Fruit fly (Drosophila melanogaster) whole organism, embryonic: ENCODE results near the gene Ssu72.

Experiments used
- Awh ChIP-seq: fragments of 200-800 bp; sonication (Bioruptor generic); IDR thresholded peaks from 2 replicates; pipeline ENCODE4, ENCODE4 v1.3.6; 2022; ENCODE audit warnings: missing biosample characterization, missing genetic modification characterization
- CG10321 ChIP-seq: fragments of 200-800 bp; sonication (Bioruptor generic); IDR thresholded peaks from 2 replicates; pipeline ENCODE4 v1.3.6; 2022; ENCODE audit warnings: missing biosample characterization, missing genetic modification characterization
- CG10366 ChIP-seq: fragments of 200-800 bp; sonication (Bioruptor generic); IDR thresholded peaks from 2 replicates; pipeline ENCODE4 v1.3.6; 2022; ENCODE audit warnings: missing biosample characterization, missing genetic modification characterization
- CG11093 ChIP-seq: fragments of 200-800 bp; sonication (Bioruptor generic); IDR thresholded peaks from 3 replicates; pipeline ENCODE4 v1.3.6; 2022; ENCODE audit warnings: missing biosample characterization, missing genetic modification characterization
- CG12155 ChIP-seq: fragments of 200-800 bp; sonication (Bioruptor generic); optimal IDR thresholded peaks from 3 replicates; lab custom pipeline; 2016; ENCODE audit warnings: missing biosample characterization, missing genetic modification characterization
- CG12299 ChIP-seq: fragments of 200-800 bp; sonication (Bioruptor generic); optimal IDR thresholded peaks from 2 replicates; lab custom pipeline; 2018; ENCODE audit warnings: missing biosample characterization, mild to moderate bottlenecking, missing genetic modification characterization
- CG1233 ChIP-seq: fragments of 200-800 bp; sonication (Bioruptor generic); optimal IDR thresholded peaks from 4 replicates; lab custom pipeline; 2018; ENCODE audit warnings: missing biosample characterization, mild to moderate bottlenecking, missing genetic modification characterization
- CG12659 ChIP-seq: fragments of 200-800 bp; sonication (Bioruptor generic); optimal IDR thresholded peaks from 3 replicates; lab custom pipeline; 2017; ENCODE audit warnings: mild to moderate bottlenecking, missing biosample characterization, missing genetic modification reagents, missing genetic modification characterization
- CG15479 ChIP-seq: fragments of 200-800 bp; sonication (Bioruptor generic); optimal IDR thresholded peaks from 3 replicates; lab custom pipeline; 2019; ENCODE audit warnings: missing biosample characterization, mild to moderate bottlenecking, missing genetic modification characterization, moderate library complexity
- CG17328 ChIP-seq: fragments of 200-800 bp; sonication (Bioruptor generic); IDR thresholded peaks from 2 replicates; pipeline ENCODE4 v1.3.6; 2022; ENCODE audit warnings: missing biosample characterization, missing genetic modification characterization
- CG30020 ChIP-seq: fragments of 200-800 bp; optimal IDR thresholded peaks from 2 replicates; lab custom pipeline; 2019; ENCODE audit warnings: missing biosample characterization, mild to moderate bottlenecking, missing genetic modification characterization, moderate library complexity
- CG3281 ChIP-seq: fragments of 200-800 bp; sonication (Bioruptor generic); optimal IDR thresholded peaks from 3 replicates; lab custom pipeline; 2017; ENCODE audit warnings: missing biosample characterization, mild to moderate bottlenecking, missing genetic modification characterization
- CG7556 ChIP-seq: fragments of 200-800 bp; sonication (Bioruptor generic); optimal IDR thresholded peaks from 2 replicates; lab custom pipeline; 2017; ENCODE audit warnings: missing biosample characterization, mild to moderate bottlenecking, missing genetic modification characterization
- CG7786 ChIP-seq: fragments of 200-800 bp; sonication (Bioruptor generic); optimal IDR thresholded peaks from 2 replicates; lab custom pipeline; 2016; ENCODE audit warnings: missing biosample characterization, missing genetic modification characterization
- CG8281 ChIP-seq: fragments of 200-800 bp; sonication (Bioruptor generic); optimal IDR thresholded peaks from 2 replicates; lab custom pipeline; 2018; ENCODE audit warnings: missing biosample characterization, mild to moderate bottlenecking, missing genetic modification characterization, moderate library complexity
- CG8944 ChIP-seq: fragments of 200-800 bp; sonication (Bioruptor generic); optimal IDR thresholded peaks from 3 replicates; lab custom pipeline; 2016; ENCODE audit warnings: missing biosample characterization, missing genetic modification characterization
- CG9609 ChIP-seq: fragments of 200-800 bp; sonication (Bioruptor generic); optimal IDR thresholded peaks from 3 replicates; lab custom pipeline; 2016; ENCODE audit warnings: missing biosample characterization, missing genetic modification characterization
- Dp ChIP-seq: fragments of 200-800 bp; sonication (Bioruptor generic); optimal IDR thresholded peaks from 2 replicates; lab custom pipeline; 2018; ENCODE audit warnings: missing biosample characterization, mild to moderate bottlenecking, missing genetic modification characterization, moderate library complexity
- E2f2 ChIP-seq: fragments of 200-800 bp; sonication (Bioruptor generic); IDR thresholded peaks from 2 replicates; pipeline ENCODE4 v1.3.6; 2022; ENCODE audit warnings: missing biosample characterization, missing genetic modification characterization
- ERR ChIP-seq: fragments of 200-800 bp; sonication (Bioruptor generic); optimal IDR thresholded peaks from 2 replicates; lab custom pipeline; 2016; ENCODE audit warnings: missing biosample characterization, missing genetic modification characterization
- Elba2 ChIP-seq: fragments of 200-800 bp; sonication (Bioruptor generic); optimal IDR thresholded peaks from 3 replicates; lab custom pipeline; 2016; ENCODE audit warnings: missing biosample characterization, missing genetic modification characterization
- H15 ChIP-seq: fragments of 200-800 bp; sonication (Bioruptor generic); IDR thresholded peaks from 3 replicates; pipeline ENCODE4 v1.3.6; 2022; ENCODE audit warnings: missing biosample characterization, missing genetic modification characterization
- Lhr ChIP-seq: fragments of 200-800 bp; sonication (Bioruptor generic); optimal IDR thresholded peaks from 3 replicates; lab custom pipeline; 2017; ENCODE audit warnings: mild to moderate bottlenecking, missing biosample characterization, missing genetic modification reagents, missing genetic modification characterization
- MTF-1 ChIP-seq: fragments of 200-800 bp; sonication (Bioruptor generic); optimal IDR thresholded peaks from 2 replicates; lab custom pipeline; 2018; ENCODE audit warnings: missing biosample characterization, mild to moderate bottlenecking, missing genetic modification characterization, borderline replicate concordance
- Neu2 ChIP-seq: fragments of 200-800 bp; sonication (Bioruptor generic); optimal IDR thresholded peaks from 3 replicates; lab custom pipeline; 2016; ENCODE audit warnings: missing biosample characterization, missing genetic modification characterization, borderline replicate concordance
- Oli ChIP-seq: fragments of 200-800 bp; sonication (Bioruptor generic); optimal IDR thresholded peaks from 2 replicates; lab custom pipeline; 2018; ENCODE audit warnings: missing biosample characterization, mild to moderate bottlenecking, missing genetic modification characterization, moderate library complexity
- Spps ChIP-seq: fragments of 200-800 bp; sonication (Bioruptor generic); optimal IDR thresholded peaks from 2 replicates; lab custom pipeline; 2018; ENCODE audit warnings: missing biosample characterization, mild to moderate bottlenecking, missing genetic modification characterization
- TFAM ChIP-seq: fragments of 200-800 bp; sonication (Bioruptor generic); optimal IDR thresholded peaks from 2 replicates; lab custom pipeline; 2017; ENCODE audit warnings: missing biosample characterization, missing genetic modification characterization, inconsistent platforms
- ato ChIP-seq: fragments of 200-800 bp; sonication (Bioruptor generic); IDR thresholded peaks from 2 replicates; pipeline ENCODE4 v1.3.6; 2022; ENCODE audit warnings: missing biosample characterization, missing genetic modification characterization; ENCODE audit not compliant: partially characterized antibody
- bab2 ChIP-seq: fragments of 200-800 bp; sonication (Bioruptor generic); optimal IDR thresholded peaks from 2 replicates; lab custom pipeline; 2016; ENCODE audit warnings: missing biosample characterization, missing genetic modification characterization
- bbx ChIP-seq: fragments of 200-800 bp; sonication (Bioruptor generic); IDR thresholded peaks from 2 replicates; pipeline ENCODE4 v1.3.6; 2022; ENCODE audit warnings: missing biosample characterization, missing genetic modification characterization; ENCODE audit not compliant: partially characterized antibody
- da ChIP-seq: fragments of 200-800 bp; sonication (Bioruptor generic); optimal IDR thresholded peaks from 2 replicates; lab custom pipeline; 2016; ENCODE audit warnings: missing biosample characterization, missing genetic modification characterization
- dmrt99B ChIP-seq: fragments of 200-800 bp; sonication (Bioruptor generic); optimal IDR thresholded peaks from 2 replicates; lab custom pipeline; 2018; ENCODE audit warnings: missing biosample characterization, mild to moderate bottlenecking, missing genetic modification characterization, moderate library complexity
- en ChIP-seq: fragments of 200-800 bp; sonication (Bioruptor generic); optimal IDR thresholded peaks from 2 replicates; lab custom pipeline; 2016; ENCODE audit warnings: missing biosample characterization, missing genetic modification characterization
- exex ChIP-seq: fragments of 200-800 bp; sonication (Bioruptor generic); optimal IDR thresholded peaks from 4 replicates; lab custom pipeline; 2018; ENCODE audit warnings: missing biosample characterization, mild to moderate bottlenecking, missing genetic modification characterization, moderate library complexity
- ftz-f1 ChIP-seq: fragments of 200-800 bp; sonication (Bioruptor generic); optimal IDR thresholded peaks from 2 replicates; lab custom pipeline; 2016; ENCODE audit warnings: missing biosample characterization, missing genetic modification characterization
- gcm2 ChIP-seq: fragments of 200-800 bp; sonication (Bioruptor generic); optimal IDR thresholded peaks from 2 replicates; lab custom pipeline; 2016; ENCODE audit warnings: missing biosample characterization, missing genetic modification characterization
- grau ChIP-seq: fragments of 200-800 bp; optimal IDR thresholded peaks from 3 replicates; lab custom pipeline; 2019; ENCODE audit warnings: missing biosample characterization, mild to moderate bottlenecking, missing genetic modification characterization, moderate library complexity
- insv ChIP-seq, 2 experiments: fragments of 200-800 bp; sonication (Bioruptor generic); optimal IDR thresholded peaks; 3 replicates each; lab custom pipeline; 2016 to 2018; ENCODE audit warnings: missing biosample characterization in 2 of 2, missing genetic modification characterization in 2 of 2
- knrl ChIP-seq: fragments of 200-800 bp; sonication (Bioruptor generic); IDR thresholded peaks from 3 replicates; pipeline ENCODE4 v1.3.6; 2022; ENCODE audit warnings: missing biosample characterization, missing genetic modification characterization; ENCODE audit not compliant: partially characterized antibody
- lilli ChIP-seq: fragments of 200-800 bp; sonication (Bioruptor generic); optimal IDR thresholded peaks from 3 replicates; lab custom pipeline; 2016; ENCODE audit warnings: missing biosample characterization, missing genetic modification characterization
- nau ChIP-seq: fragments of 200-800 bp; sonication (Bioruptor generic); optimal IDR thresholded peaks from 3 replicates; lab custom pipeline; 2017; ENCODE audit warnings: missing biosample characterization, mild to moderate bottlenecking, missing genetic modification characterization, missing genetic modification reagents
- nerfin-1 ChIP-seq: fragments of 200-800 bp; sonication (Bioruptor generic); optimal IDR thresholded peaks from 3 replicates; lab custom pipeline; 2019; ENCODE audit warnings: missing biosample characterization, mild to moderate bottlenecking, missing genetic modification characterization, moderate library complexity
- prd ChIP-seq, 3 experiments: fragments of >200 bp in 2 of 3; fragments of 200-800 bp in 1 of 3; sonication (Bioruptor generic) in 1 of 3; optimal IDR thresholded peaks in 2 of 3; IDR thresholded peaks in 1 of 3; 2 replicates in 2 of 3; 3 replicates in 1 of 3; pipeline versions ENCODE4 v1.3.6 to Lab custom; 2017 to 2022; ENCODE audit warnings: missing biosample characterization in 1 of 3, missing genetic modification characterization in 1 of 3
- rib ChIP-seq: fragments of 200-800 bp; sonication (Bioruptor generic); IDR thresholded peaks from 2 replicates; pipeline ENCODE4 v1.3.6; 2022; ENCODE audit warnings: missing biosample characterization, missing genetic modification characterization
- ro ChIP-seq: fragments of 200-800 bp; sonication (Bioruptor generic); IDR thresholded peaks from 2 replicates; pipeline ENCODE4 v1.3.6; 2022; ENCODE audit warnings: missing biosample characterization, missing genetic modification characterization
- row ChIP-seq: fragments of 200-800 bp; sonication (Bioruptor generic); IDR thresholded peaks from 3 replicates; pipeline ENCODE4 v1.3.6; 2022; ENCODE audit warnings: missing biosample characterization, missing genetic modification characterization
- slp2 ChIP-seq: fragments of 200-800 bp; sonication (Bioruptor generic); optimal IDR thresholded peaks from 2 replicates; lab custom pipeline; 2016; ENCODE audit warnings: missing biosample characterization, missing genetic modification characterization
- sob ChIP-seq: fragments of 200-800 bp; sonication (Bioruptor generic); IDR thresholded peaks from 2 replicates; pipeline ENCODE4 v1.3.6; 2022; ENCODE audit warnings: missing biosample characterization, missing genetic modification characterization
- yki ChIP-seq: fragments of >200 bp; optimal IDR thresholded peaks from 3 replicates; lab custom pipeline; 2018

The Ssu72 gene

DNA sequence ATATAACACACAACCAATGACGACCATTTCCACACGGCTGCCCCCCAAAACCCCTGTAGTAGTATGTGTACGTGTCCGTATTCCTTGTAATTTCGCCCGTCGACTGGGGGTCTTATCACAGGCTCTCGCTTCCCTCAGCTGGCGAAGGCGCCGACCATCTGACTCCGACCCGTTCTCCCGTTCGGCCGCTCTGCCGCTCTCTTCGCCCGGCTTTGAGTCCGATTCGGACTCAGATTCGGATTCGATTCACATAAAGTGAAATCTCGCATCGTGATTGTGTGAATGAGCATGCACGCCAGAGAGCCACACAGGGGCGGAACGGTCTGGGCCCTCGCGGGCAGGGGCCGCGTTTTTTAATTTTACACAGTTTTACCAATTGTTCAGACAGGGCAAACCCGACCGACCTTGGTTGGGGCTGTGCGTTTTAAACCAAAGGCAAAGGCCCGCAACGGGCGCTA lies 1.4 kb downstream of the Ssu72 start (continued):
- TF ChIP-seq CG1233 (GFP tag; lab: Kevin White, UChicago) (no peak), exex (no peak), ERR (GFP tag; lab: Kevin White, UChicago) (no peak), CG3281 (GFP tag; lab: Kevin White, UChicago) (no peak), CG12659 (GFP tag; lab: Kevin White, UChicago) (peak; percentile 3), dmrt99B (tag; lab: Kevin White, UChicago) (peak; percentile 9), slp2 (GFP tag; lab: Kevin White, UChicago) (no peak), Awh (GFP tag; lab: Robert Waterston, UW) (no peak), ato (GFP tag; lab: Robert Waterston, UW) (no peak), Lhr (no peak), CG8281 (tag; lab: Kevin White, UChicago) (no peak), Elba2 (no peak), E2f2 (peak; percentile 20; the same call in 1 of the 2 replicates), bbx (GFP tag; lab: Robert Waterston, UW) (peak; percentile 62), CG12299 (tag; lab: Kevin White, UChicago) (no peak), grau (tag; lab: Kevin White, UChicago) (peak; percentile 35), CG11093 (GFP tag; lab: Robert Waterston, UW) (peak; percentile 64; the same call in 1 of the 3 replicates), ftz-f1 (GFP tag; lab: Kevin White, UChicago) (no peak), sob (peak; percentile 75), CG7556 (no peak), ro (GFP tag; lab: Robert Waterston, UW) (0 out of 2 replicates have a peak, but pooled peaks have one; percentile 25), en (GFP tag; lab: Kevin White, UChicago) (no peak), nerfin-1 (tag; lab: Kevin White, UChicago) (no peak), bab2 (peak; percentile 22), prd (optimal IDR thresholded peaks at IDR 0.05; lab: Kevin White, UChicago) (no peak), prd (GFP tag; IDR thresholded peaks at IDR 0.05; lab: Robert Waterston, UW) (peak; percentile 78), CG10366 (GFP tag; lab: Robert Waterston, UW) (peak; percentile 44), CG8944 (GFP tag; lab: Kevin White, UChicago) (peak; percentile 34), CG12155 (GFP tag; lab: Kevin White, UChicago) (no peak), CG30020 (no peak), yki (lab: Kevin White, UChicago) (no peak), H15 (peak; percentile 51; the same call in 1 of the 3 replicates), nau (no peak), CG10321 (no peak), Neu2 (no peak), lilli (GFP tag; lab: Kevin White, UChicago) (peak; percentile 54), CG17328 (GFP tag; lab: Robert Waterston, UW) (peak; percentile 24; the same call in 1 of the 2 replicates), Spps (no peak), da (GFP tag; lab: Kevin White, UChicago) (no peak), TFAM (GFP tag; lab: Kevin White, UChicago) (no peak), Oli (no peak), CG7786 (GFP tag; lab: Kevin White, UChicago) (peak; percentile 53), CG9609 (GFP tag; lab: Kevin White, UChicago) (peak; percentile 35), row (peak; percentile 96), CG15479 (no peak), knrl (GFP tag; lab: Robert Waterston, UW) (peak; percentile 64; the same call in 2 of the 3 replicates), MTF-1 (no peak), rib (0 out of 2 replicates have a peak, but pooled peaks have one; percentile 13), insv (GFP tag; optimal IDR thresholded peaks at IDR 0.05; lab: Kevin White, UChicago) (no peak), Dp (GFP tag; lab: Kevin White, UChicago) (no peak), gcm2 (GFP tag; lab: Kevin White, UChicago) (no peak)
